Fruit fly (Drosophila melanogaster): ENCODE measurements around the gene msl-2.
A peak's percentile ranks its signal among the peaks of the same experiment; 100 is the strongest.

The msl-2 gene

DNA sequence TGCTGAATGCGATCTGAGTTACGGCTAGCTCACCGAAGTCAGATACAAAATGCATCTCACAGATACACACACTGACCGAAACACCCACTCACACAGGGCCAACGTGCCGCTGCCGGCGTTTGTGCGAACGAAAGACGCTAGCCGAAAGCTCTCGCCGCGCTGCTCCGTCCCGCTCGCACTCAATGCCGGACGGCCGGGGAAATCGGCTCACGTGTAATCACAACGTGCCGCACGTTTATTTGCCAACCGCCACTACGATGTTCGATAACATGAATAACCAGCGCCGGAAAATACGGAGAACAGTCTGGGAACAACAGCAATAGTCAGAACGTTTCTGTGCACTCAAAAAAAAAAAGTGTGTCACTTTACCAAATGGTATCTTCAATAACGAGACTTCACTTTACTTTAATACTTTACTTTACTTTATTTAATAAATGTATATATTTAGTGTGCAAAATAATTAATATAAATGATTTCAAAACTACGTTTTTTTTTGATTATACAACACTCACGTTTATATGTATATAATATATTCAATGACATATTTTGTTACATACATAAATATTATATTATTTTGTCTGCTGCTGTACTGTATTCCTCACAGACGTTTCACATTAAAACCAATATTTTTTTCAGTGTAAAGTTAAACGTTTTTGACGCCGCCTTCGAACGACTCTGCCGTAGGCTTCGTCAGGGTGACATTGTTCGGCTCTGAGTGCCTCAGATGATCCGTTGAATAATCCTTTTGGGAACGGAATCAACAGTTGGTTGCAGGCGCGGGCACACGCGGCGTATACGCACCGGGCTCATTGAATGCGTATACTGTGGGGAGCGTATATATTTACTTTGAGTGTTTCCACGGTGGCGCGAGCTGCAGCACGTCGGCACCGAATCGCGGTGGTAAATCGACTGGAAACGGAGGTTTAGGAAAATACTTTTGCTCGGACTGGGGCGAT is 41.6 kb upstream of the msl-2 start, which contains the start of gene tim (continued):
- TF ChIP-seq CG17385 (GFP tag; optimal IDR thresholded peaks at IDR 0.05) (peak; percentile 44), lola (GFP tag; optimal IDR thresholded peaks at IDR 0.05) (peak in 1 of 3 experiments; percentile 35), dan (GFP tag; IDR thresholded peaks at IDR 0.05) (no peak), seq (GFP tag; IDR thresholded peaks at IDR 0.05) (peak; percentile 37; the same call in 1 of the 2 replicates), CG7372 (GFP tag; IDR thresholded peaks at IDR 0.05) (peak; percentile 54), vvl (GFP tag; IDR thresholded peaks at IDR 0.05) (peak; percentile 46), lab (GFP tag; optimal IDR thresholded peaks at IDR 0.05) (peak; percentile 17), Hmr (GFP tag; optimal IDR thresholded peaks at IDR 0.05) (no peak), crol (GFP tag; IDR thresholded peaks at IDR 0.05) (0 out of 2 replicates have a peak, but pooled peaks have one; percentile 32), dpn (GFP tag; optimal IDR thresholded peaks at IDR 0.05) (peak in 1 of 2 experiments; percentile 31), cwo (GFP tag; optimal IDR thresholded peaks at IDR 0.05) (peak; percentile 99), Nf-YA (GFP tag; IDR thresholded peaks at IDR 0.05) (0 out of 2 replicates have a peak, but pooled peaks have one; percentile 15), grau (tag; optimal IDR thresholded peaks at IDR 0.05) (peak; percentile 56), CG8388 (GFP tag; optimal IDR thresholded peaks at IDR 0.05) (peak; percentile 27), CG31441 (GFP tag; IDR thresholded peaks at IDR 0.05) (peak; percentile 56; the same call in 1 of the 2 replicates), CG11504 (tag; optimal IDR thresholded peaks at IDR 0.05) (peak; percentile 76), Xbp1 (GFP tag; optimal IDR thresholded peaks at IDR 0.05) (peak; percentile 22), gsb-n (tag; optimal IDR thresholded peaks at IDR 0.05) (peak; percentile 15), Aef1 (GFP tag; IDR thresholded peaks at IDR 0.05) (no peak), nmo (GFP tag; optimal IDR thresholded peaks at IDR 0.05) (peak; percentile 59), Dfd (GFP tag; optimal IDR thresholded peaks at IDR 0.05) (no peak), CG34422 (GFP tag; IDR thresholded peaks at IDR 0.05) (peak; percentile 53; the same call in 1 of the 3 replicates), ara (GFP tag; IDR thresholded peaks at IDR 0.05) (0 out of 2 replicates have a peak, but pooled peaks have one; percentile 25), kah (GFP tag; optimal IDR thresholded peaks at IDR 0.05) (peak; percentile 75), sob (GFP tag; IDR thresholded peaks at IDR 0.05) (peak; percentile 39), zfh1 (GFP tag; IDR thresholded peaks at IDR 0.05) (0 out of 3 replicates have a peak, but pooled peaks have one; percentile 20), cg (GFP tag; optimal IDR thresholded peaks at IDR 0.05) (peak; percentile 77), CG11247 (GFP tag; IDR thresholded peaks at IDR 0.05) (no peak), row (GFP tag; IDR thresholded peaks at IDR 0.05) (peak; percentile 36; the same call in 2 of the 3 replicates), ind (GFP tag; optimal IDR thresholded peaks at IDR 0.05) (peak; percentile 28), CG10267 (tag; optimal IDR thresholded peaks at IDR 0.05) (peak; percentile 36), Med (GFP tag) (peak; percentile 29), CG2875 (GFP tag; optimal IDR thresholded peaks at IDR 0.05) (peak; percentile 5), CG30403 (GFP tag; optimal IDR thresholded peaks at IDR 0.05) (peak; percentile 57), bab2 (GFP tag; optimal IDR thresholded peaks at IDR 0.05) (no peak), Dad (GFP tag; optimal IDR thresholded peaks at IDR 0.05) (no peak), Ssrp (tag; optimal IDR thresholded peaks at IDR 0.05) (peak; percentile 40), z (GFP tag; IDR thresholded peaks at IDR 0.05) (peak; percentile 18; the same call in 1 of the 3 replicates), Asciz (GFP tag; optimal IDR thresholded peaks at IDR 0.05) (peak; percentile 19), CG17359 (tag; optimal IDR thresholded peaks at IDR 0.05) (peak; percentile 26), nau (GFP tag; optimal IDR thresholded peaks at IDR 0.05) (no peak), chinmo (GFP tag; IDR thresholded peaks at IDR 0.05; ENCODE audit: partially characterized antibody) (peak; percentile 67; the same call in 1 of the 4 replicates), ci (GFP tag; IDR thresholded peaks at IDR 0.05) (peak; percentile 67; the same call in 2 of the 3 replicates), CG12942 (GFP tag; optimal IDR thresholded peaks at IDR 0.05) (peak; percentile 44), HLH3B (GFP tag; IDR thresholded peaks at IDR 0.05) (0 out of 2 replicates have a peak, but pooled peaks have one; percentile 42), CG10209 (GFP tag; optimal IDR thresholded peaks at IDR 0.05) (peak; percentile 31), CG9932 (GFP tag; IDR thresholded peaks at IDR 0.05) (peak; percentile 7; the same call in 1 of the 2 replicates)
